Worm (Caenorhabditis elegans): ENCODE measurements around the gene pgp-6.

Gene pgp-6

DNA sequence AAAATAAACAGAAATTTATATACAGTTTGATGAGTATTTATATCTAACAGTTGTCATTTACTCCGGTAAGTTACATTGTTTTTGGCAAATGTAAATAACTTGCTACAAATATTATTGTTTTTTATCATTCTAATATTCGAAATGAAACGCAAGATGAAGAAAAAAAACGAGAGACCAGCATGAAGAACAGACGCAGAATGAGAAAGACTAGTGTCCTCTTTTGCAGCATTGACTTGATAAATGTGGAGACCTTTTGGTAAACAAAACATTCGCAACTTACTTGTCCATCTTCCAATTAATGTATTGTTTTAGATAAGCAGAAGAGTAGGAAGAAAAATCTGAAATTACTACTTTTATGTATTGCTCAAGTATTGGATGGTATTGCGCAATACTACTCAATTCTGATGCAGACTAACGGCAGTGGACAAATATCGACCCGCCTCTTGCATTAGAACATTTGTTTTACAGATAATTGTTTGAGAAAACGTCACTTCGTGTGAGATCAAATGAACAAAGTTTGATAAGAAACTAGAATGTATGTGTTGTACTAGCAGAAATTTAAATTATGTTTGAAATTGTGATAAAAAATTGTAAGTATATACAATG is at the start of gene pgp-6:
Gene pgp-6, minus strand, starts transcription at position 288 of the 606 bp plus-strand sequence.
- TF ChIP-seq unc-39 (tag; optimal IDR thresholded peaks at IDR 0.05): no peak
- TF ChIP-seq daf-16 (GFP tag; optimal IDR thresholded peaks at IDR 0.05): no peak
- peak; percentile 84 for TF ChIP-seq daf-16 (tag; optimal IDR thresholded peaks at IDR 0.05)
- no peak for TF ChIP-seq egl-43 (GFP tag; IDR thresholded peaks at IDR 0.05)
- no peak for TF ChIP-seq set-16 (GFP tag; IDR thresholded peaks at IDR 0.05)
- no peak for TF ChIP-seq F37D6.2 (tag; optimal IDR thresholded peaks at IDR 0.05)
- no peak for TF ChIP-seq unc-130 (GFP tag; optimal IDR thresholded peaks at IDR 0.05)
- TF ChIP-seq ZK546.5 (tag; optimal IDR thresholded peaks at IDR 0.05): no peak
- TF ChIP-seq fos-1 (tag; optimal IDR thresholded peaks at IDR 0.05): no peak
- TF ChIP-seq ZK337.2 (GFP tag; IDR thresholded peaks at IDR 0.05): no peak
- TF ChIP-seq ceh-82 (tag; optimal IDR thresholded peaks at IDR 0.05): no peak
- no peak for TF ChIP-seq nhr-42 (GFP tag; IDR thresholded peaks at IDR 0.05)
- TF ChIP-seq nhr-11 (tag; optimal IDR thresholded peaks at IDR 0.05): no peak
- TF ChIP-seq mxl-2 (GFP tag; conservative IDR thresholded peaks at IDR 0.05): no peak
- TF ChIP-seq ceh-32 (tag; optimal IDR thresholded peaks at IDR 0.05; ENCODE audit: poor library complexity): no peak
- TF ChIP-seq mep-1 (tag; optimal IDR thresholded peaks at IDR 0.05): no peak
- TF ChIP-seq php-3 (GFP tag; IDR thresholded peaks at IDR 0.05): no peak
- no peak for TF ChIP-seq nhr-102 (tag; optimal IDR thresholded peaks at IDR 0.05)
- TF ChIP-seq sdz-12 (GFP tag; optimal IDR thresholded peaks at IDR 0.05): no peak
- peak; percentile 80 for TF ChIP-seq aha-1 (tag)
- TF ChIP-seq zip-2 (tag; optimal IDR thresholded peaks at IDR 0.05): peak; percentile 89
- TF ChIP-seq cey-2 (tag; optimal IDR thresholded peaks at IDR 0.05; ENCODE audit: borderline replicate concordance, insufficient read depth): no peak
- no peak for TF ChIP-seq nhr-48 (tag; optimal IDR thresholded peaks at IDR 0.05)
- TF ChIP-seq Y75B8A.6 (GFP tag; IDR thresholded peaks at IDR 0.05): no peak
- no peak for TF ChIP-seq aly-2 (tag; optimal IDR thresholded peaks at IDR 0.05)
- peak; percentile 55 for TF ChIP-seq nhr-28 (tag; optimal IDR thresholded peaks at IDR 0.05)
- no peak for TF ChIP-seq ceh-20 (GFP tag; IDR thresholded peaks at IDR 0.05)
- TF ChIP-seq nhr-237 (tag; optimal IDR thresholded peaks at IDR 0.05): no peak
- TF ChIP-seq hlh-30 (tag; optimal IDR thresholded peaks at IDR 0.05; ENCODE audit: insufficient read depth): no peak
- no peak for TF ChIP-seq zip-11 (GFP tag; IDR thresholded peaks at IDR 0.05)
- no peak for TF ChIP-seq mes-2 (tag; optimal IDR thresholded peaks at IDR 0.05; ENCODE audit: poor library complexity, severe bottlenecking)
- TF ChIP-seq pqm-1 (tag; optimal IDR thresholded peaks at IDR 0.05): peak; percentile 72
- no peak for TF ChIP-seq F10B5.3 (tag; optimal IDR thresholded peaks at IDR 0.05)
- no peak for TF ChIP-seq ces-1 (GFP tag; optimal IDR thresholded peaks at IDR 0.05)
- no peak for TF ChIP-seq daf-19 (GFP tag; conservative IDR thresholded peaks at IDR 0.05)
- no peak for TF ChIP-seq ztf-11 (tag; optimal IDR thresholded peaks at IDR 0.05)
- TF ChIP-seq unc-62 (GFP tag; optimal IDR thresholded peaks at IDR 0.05 in 1 of 2): peak in 1 of 2 experiments; percentile 69
- no peak for TF ChIP-seq unc-62 (tag; optimal IDR thresholded peaks at IDR 0.05)
- TF ChIP-seq lin-13 (GFP tag; optimal IDR thresholded peaks at IDR 0.05): no peak
- TF ChIP-seq Y5F2A.4 (GFP tag; optimal IDR thresholded peaks at IDR 0.05): no peak
- TF ChIP-seq lir-3 (tag; optimal IDR thresholded peaks at IDR 0.05): no peak
- no peak for TF ChIP-seq attf-4 (tag; optimal IDR thresholded peaks at IDR 0.05)
- TF ChIP-seq D1046.2 (GFP tag; IDR thresholded peaks at IDR 0.05): no peak

DNA sequence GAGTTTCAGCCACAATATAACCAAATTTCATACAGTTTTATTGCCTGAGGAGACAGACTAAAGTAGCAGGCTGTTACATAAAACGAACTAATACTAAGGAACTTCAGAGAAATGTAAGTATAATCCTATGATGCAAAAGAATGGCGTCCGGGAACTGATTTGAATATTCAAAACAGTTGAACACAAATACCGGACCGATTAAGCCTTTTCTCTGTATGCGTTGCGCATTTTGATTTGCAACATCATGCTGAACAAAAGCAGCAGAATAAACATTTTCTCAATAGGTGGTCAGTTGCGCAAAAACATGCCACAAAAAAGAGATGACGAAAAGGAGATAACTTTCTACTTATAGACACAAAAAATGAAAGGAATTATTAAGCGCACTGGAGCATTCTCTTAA is 46.8 kb upstream of the pgp-6 start:
- no peak for TF ChIP-seq F37D6.2 (tag; optimal IDR thresholded peaks at IDR 0.05)
- peak in 1 of 2 experiments; percentile 95 for TF ChIP-seq unc-62 (GFP tag; optimal IDR thresholded peaks at IDR 0.05 in 1 of 2)
- no peak for TF ChIP-seq unc-62 (tag; optimal IDR thresholded peaks at IDR 0.05)
